Fruit fly (Drosophila melanogaster): ENCODE measurements around the gene Fbxl4.

dm6 chrX:14191918-14192317 is 45.8 kb downstream of the Fbxl4 start, which contains the start of gene CG13403:
- TF ChIP-seq pad (GFP tag; optimal IDR thresholded peaks at IDR 0.05) = no peak
- TF ChIP-seq CG7101 (tag; optimal IDR thresholded peaks at IDR 0.05) = no peak
- no peak for TF ChIP-seq bab1 (GFP tag; optimal IDR thresholded peaks at IDR 0.05)
- TF ChIP-seq CG11617 (GFP tag; optimal IDR thresholded peaks at IDR 0.05) = no peak
- no peak for TF ChIP-seq CG12768 (GFP tag; optimal IDR thresholded peaks at IDR 0.05)
- TF ChIP-seq CG14711 (tag; optimal IDR thresholded peaks at IDR 0.05) = no peak
- TF ChIP-seq Clk (GFP tag; optimal IDR thresholded peaks at IDR 0.05) = no peak
- TF ChIP-seq Crg-1 (GFP tag; optimal IDR thresholded peaks at IDR 0.05) = no peak
- no peak for TF ChIP-seq CG5204 (GFP tag; optimal IDR thresholded peaks at IDR 0.05)
- no peak for TF ChIP-seq CG1620 (GFP tag; optimal IDR thresholded peaks at IDR 0.05)
- TF ChIP-seq kay (GFP tag; ENCODE audit: borderline replicate concordance) = no peak
- no peak for TF ChIP-seq CG33017 (tag; optimal IDR thresholded peaks at IDR 0.05)
- no peak for TF ChIP-seq Hr96 (GFP tag; optimal IDR thresholded peaks at IDR 0.05)
- no peak for TF ChIP-seq cic (GFP tag; optimal IDR thresholded peaks at IDR 0.05)

Measured in whole organism, adult.